Fruit fly (Drosophila melanogaster) whole organism, prepupa: ENCODE measurements around the gene CG10445.

Experiments used
- CG11762 ChIP-seq: fragments of 200-800 bp; sonication (Bioruptor generic); optimal IDR thresholded peaks from 3 replicates; lab custom pipeline; 2016; ENCODE audit warnings: missing biosample characterization, missing genetic modification characterization; ENCODE audit not compliant: insufficient read depth
- CG15336 ChIP-seq: fragments of 200-800 bp; sonication (Bioruptor generic); IDR thresholded peaks from 2 replicates; pipeline ENCODE4 v1.3.6; 2022; ENCODE audit warnings: missing biosample characterization, missing genetic modification characterization
- CG1621 ChIP-seq: fragments of 200-800 bp; sonication (Bioruptor generic); optimal IDR thresholded peaks from 3 replicates; lab custom pipeline; 2018; ENCODE audit warnings: missing biosample characterization, mild to moderate bottlenecking, missing genetic modification characterization
- acj6 ChIP-seq: fragments of 200-800 bp; sonication (Bioruptor generic); optimal IDR thresholded peaks from 3 replicates; lab custom pipeline; 2016; ENCODE audit warnings: missing biosample characterization, missing genetic modification characterization
- dac ChIP-seq: fragments of 200-800 bp; sonication (Bioruptor generic); optimal IDR thresholded peaks from 2 replicates; lab custom pipeline; 2017; ENCODE audit warnings: missing biosample characterization, mild to moderate bottlenecking, missing genetic modification characterization
- esn ChIP-seq: fragments of 200-800 bp; sonication (Bioruptor generic); optimal IDR thresholded peaks from 2 replicates; lab custom pipeline; 2016; ENCODE audit warnings: missing biosample characterization, mild to moderate bottlenecking, missing genetic modification characterization, moderate library complexity

- TF ChIP-seq CG11762 (GFP tag; lab: Kevin White, UChicago) (no peak), dac (GFP tag; lab: Kevin White, UChicago) (no peak), CG1621 (tag; lab: Kevin White, UChicago) (no peak), acj6 (GFP tag; lab: Kevin White, UChicago) (no peak), CG15336 (GFP tag; lab: Robert Waterston, UW) (no peak), esn (no peak)
These were observed 34.4 kb upstream of the CG10445 start for dm6 chr3R:7954477-7954876.
